Fruit fly (Drosophila melanogaster): ENCODE data around the gene CG14434.

The CG14434 gene

dm6 chrX:6803312-6803794 is 63.6 kb downstream of the CG14434 start, which contains the start of the genes C3G and pod1 (continued):
- TF ChIP-seq Hmr (GFP tag; optimal IDR thresholded peaks at IDR 0.05) (peak; percentile 59), H15 (GFP tag; IDR thresholded peaks at IDR 0.05) (no peak), CG13123 (GFP tag; optimal IDR thresholded peaks at IDR 0.05) (no peak), CG30431 (GFP tag; optimal IDR thresholded peaks at IDR 0.05) (no peak), CG10274 (GFP tag; optimal IDR thresholded peaks at IDR 0.05) (no peak), mam (GFP tag; optimal IDR thresholded peaks at IDR 0.05) (peak; percentile 68), jigr1 (GFP tag; IDR thresholded peaks at IDR 0.05) (no peak), Six4 (GFP tag; optimal IDR thresholded peaks at IDR 0.05) (no peak), jumu (GFP tag; optimal IDR thresholded peaks at IDR 0.05) (peak; percentile 42), CG14050 (GFP tag; IDR thresholded peaks at IDR 0.05) (no peak), CG34422 (GFP tag; IDR thresholded peaks at IDR 0.05) (no peak), Antp (GFP tag; optimal IDR thresholded peaks at IDR 0.05) (peak; percentile 50), CG31388 (GFP tag; optimal IDR thresholded peaks at IDR 0.05) (no peak), pfk (GFP tag; optimal IDR thresholded peaks at IDR 0.05) (no peak), Pdp1 (GFP tag; optimal IDR thresholded peaks at IDR 0.05) (peak; percentile 14 to 68), odd (GFP tag; optimal IDR thresholded peaks at IDR 0.05) (no peak), NFAT (GFP tag; IDR thresholded peaks at IDR 0.05) (peak; percentile 62; the same call in 1 of the 2 replicates), sens-2 (GFP tag; IDR thresholded peaks at IDR 0.05) (no peak), Poxn (GFP tag; IDR thresholded peaks at IDR 0.05) (no peak), Lim3 (GFP tag; IDR thresholded peaks at IDR 0.05) (no peak), exex (tag; optimal IDR thresholded peaks at IDR 0.05) (peak; percentile 6), NC2β (GFP tag; optimal IDR thresholded peaks at IDR 0.05) (peak; percentile 47), pum (GFP tag; optimal IDR thresholded peaks at IDR 0.05) (peak; percentile 21), ac (GFP tag; optimal IDR thresholded peaks at IDR 0.05) (no peak), Bgb (GFP tag; IDR thresholded peaks at IDR 0.05; ENCODE audit: partially characterized antibody) (peak; percentile 99), CG1603 (tag; optimal IDR thresholded peaks at IDR 0.05) (peak; percentile 79), Ravus (GFP tag; IDR thresholded peaks at IDR 0.05) (no peak), ci (GFP tag; IDR thresholded peaks at IDR 0.05) (no peak), Myb (GFP tag; optimal IDR thresholded peaks at IDR 0.05) (peak; percentile 65), gcm (GFP tag; optimal IDR thresholded peaks at IDR 0.05) (no peak), jing (GFP tag; optimal IDR thresholded peaks at IDR 0.05) (no peak), CG16813 (GFP tag; IDR thresholded peaks at IDR 0.05; ENCODE audit: partially characterized antibody) (peak; percentile 99), prd (optimal IDR thresholded peaks at IDR 0.05) (no peak), prd (GFP tag; IDR thresholded peaks at IDR 0.05) (no peak), B-H2 (GFP tag; optimal IDR thresholded peaks at IDR 0.05) (peak; percentile 48), Optix (GFP tag; IDR thresholded peaks at IDR 0.05) (no peak), trem (tag; optimal IDR thresholded peaks at IDR 0.05) (peak; percentile 70), CG18599 (GFP tag; optimal IDR thresholded peaks at IDR 0.05) (no peak), tx (GFP tag; optimal IDR thresholded peaks at IDR 0.05) (no peak), HHEX (GFP tag; optimal IDR thresholded peaks at IDR 0.05) (no peak), cwo (GFP tag; optimal IDR thresholded peaks at IDR 0.05) (no peak), sug (tag; optimal IDR thresholded peaks at IDR 0.05) (peak; percentile 58), Asciz (GFP tag; optimal IDR thresholded peaks at IDR 0.05) (no peak), CG3163 (GFP tag; optimal IDR thresholded peaks at IDR 0.05) (no peak), psq (GFP tag; optimal IDR thresholded peaks at IDR 0.05) (peak; percentile 8), slbo (GFP tag; IDR thresholded peaks at IDR 0.05) (peak; percentile 62), hbn (GFP tag; IDR thresholded peaks at IDR 0.05; ENCODE audit: partially characterized antibody) (peak; percentile 97), CG4360 (GFP tag; IDR thresholded peaks at IDR 0.05) (peak; percentile 57), Bdp1 (GFP tag; optimal IDR thresholded peaks at IDR 0.05) (peak; percentile 46), eve (GFP tag; optimal IDR thresholded peaks at IDR 0.05) (no peak), CG5180 (GFP tag; optimal IDR thresholded peaks at IDR 0.05) (no peak), fu2 (GFP tag; optimal IDR thresholded peaks at IDR 0.05) (peak; percentile 31)
